Fruit fly (Drosophila melanogaster) whole organism, embryonic: ENCODE results near the gene Polr1F.

Source experiments
- Atf-2 ChIP-seq: fragments of 200-800 bp; sonication (Bioruptor generic); optimal IDR thresholded peaks from 2 replicates; lab custom pipeline; 2016; ENCODE audit warnings: missing biosample characterization, missing genetic modification characterization
- CG10274 ChIP-seq: fragments of 200-800 bp; sonication (Bioruptor generic); optimal IDR thresholded peaks from 3 replicates; lab custom pipeline; 2017; ENCODE audit warnings: missing biosample characterization, mild to moderate bottlenecking, missing genetic modification characterization
- CG10462 ChIP-seq: fragments of 200-800 bp; sonication (Bioruptor generic); optimal IDR thresholded peaks from 2 replicates; lab custom pipeline; 2016; ENCODE audit warnings: missing biosample characterization, missing genetic modification characterization
- CG11723 ChIP-seq: fragments of 200-800 bp; sonication (Bioruptor generic); optimal IDR thresholded peaks from 2 replicates; lab custom pipeline; 2017; ENCODE audit warnings: missing biosample characterization, mild to moderate bottlenecking, missing genetic modification characterization
- CG15601 ChIP-seq: fragments of 200-800 bp; sonication (Bioruptor generic); optimal IDR thresholded peaks from 3 replicates; lab custom pipeline; 2019; ENCODE audit warnings: missing biosample characterization, mild to moderate bottlenecking, missing genetic modification characterization, moderate library complexity
- CG1602 ChIP-seq: fragments of 200-800 bp; sonication (Bioruptor generic); optimal IDR thresholded peaks from 3 replicates; lab custom pipeline; 2016; ENCODE audit warnings: missing biosample characterization, missing genetic modification characterization
- CG16863 ChIP-seq: fragments of 200-800 bp; sonication (Bioruptor generic); optimal IDR thresholded peaks from 3 replicates; lab custom pipeline; 2016; ENCODE audit warnings: missing biosample characterization, missing genetic modification characterization
- CG17568 ChIP-seq: fragments of 200-800 bp; sonication (Bioruptor generic); optimal IDR thresholded peaks from 2 replicates; lab custom pipeline; 2018; ENCODE audit warnings: missing biosample characterization, mild to moderate bottlenecking, missing genetic modification characterization, moderate library complexity
- CG2129 ChIP-seq: fragments of 200-800 bp; sonication (Bioruptor generic); IDR thresholded peaks from 2 replicates; pipeline ENCODE4 v1.3.6; 2022; ENCODE audit warnings: missing biosample characterization, missing genetic modification characterization; ENCODE audit not compliant: partially characterized antibody
- CG31365 ChIP-seq: fragments of 200-800 bp; sonication (Bioruptor generic); optimal IDR thresholded peaks from 2 replicates; lab custom pipeline; 2018; ENCODE audit warnings: missing biosample characterization, mild to moderate bottlenecking, missing genetic modification characterization
- CG31441 ChIP-seq: fragments of 200-800 bp; sonication (Bioruptor generic); IDR thresholded peaks from 2 replicates; pipeline ENCODE4 v1.3.6; 2022; ENCODE audit warnings: missing biosample characterization, missing genetic modification characterization
- CG33213 ChIP-seq: fragments of 200-800 bp; sonication (Bioruptor generic); optimal IDR thresholded peaks from 3 replicates; lab custom pipeline; 2016; ENCODE audit warnings: missing biosample characterization, missing genetic modification characterization
- CG3726 ChIP-seq: fragments of 200-800 bp; sonication (Bioruptor generic); IDR thresholded peaks from 3 replicates; pipeline ENCODE4, ENCODE4 v1.3.6; 2022; ENCODE audit warnings: missing biosample characterization, missing genetic modification characterization
- CG3847 ChIP-seq: fragments of 200-800 bp; sonication (Bioruptor generic); IDR thresholded peaks from 2 replicates; pipeline ENCODE4 v1.3.6; 2022; ENCODE audit warnings: missing biosample characterization, missing genetic modification characterization
- CG5953 ChIP-seq: fragments of 200-800 bp; sonication (Bioruptor generic); IDR thresholded peaks from 2 replicates; pipeline ENCODE4 v1.3.6; 2022; ENCODE audit warnings: missing biosample characterization, missing genetic modification characterization
- Fer2 ChIP-seq: fragments of 200-800 bp; sonication (Bioruptor generic); optimal IDR thresholded peaks from 2 replicates; lab custom pipeline; 2018; ENCODE audit warnings: missing biosample characterization, mild to moderate bottlenecking, missing genetic modification characterization, moderate library complexity
- Gsc ChIP-seq: fragments of 200-800 bp; sonication (Bioruptor generic); IDR thresholded peaks from 2 replicates; pipeline ENCODE4 v1.3.6; 2022; ENCODE audit warnings: missing biosample characterization, missing genetic modification characterization
- HmgD ChIP-seq: fragments of 200-800 bp; sonication (Bioruptor generic); optimal IDR thresholded peaks from 3 replicates; lab custom pipeline; 2016; ENCODE audit warnings: missing biosample characterization, missing genetic modification characterization
- Jarid2 ChIP-seq: fragments of 200-800 bp; sonication (Bioruptor generic); optimal IDR thresholded peaks from 3 replicates; lab custom pipeline; 2017; ENCODE audit warnings: mild to moderate bottlenecking, missing biosample characterization, missing genetic modification reagents, missing genetic modification characterization
- Lhr ChIP-seq: fragments of 200-800 bp; sonication (Bioruptor generic); optimal IDR thresholded peaks from 3 replicates; lab custom pipeline; 2017; ENCODE audit warnings: mild to moderate bottlenecking, missing biosample characterization, missing genetic modification reagents, missing genetic modification characterization
- MBD-R2 ChIP-seq: fragments of 200-800 bp; sonication (Bioruptor generic); IDR thresholded peaks from 2 replicates; pipeline ENCODE4 v1.3.6; 2022; ENCODE audit warnings: missing biosample characterization, missing genetic modification characterization
- Mad ChIP-seq: fragments of 200-800 bp; sonication (Bioruptor generic); optimal IDR thresholded peaks from 2 replicates; lab custom pipeline; 2016; ENCODE audit warnings: missing biosample characterization, missing genetic modification characterization
- Myb ChIP-seq: fragments of 200-800 bp; sonication (Bioruptor generic); optimal IDR thresholded peaks from 2 replicates; lab custom pipeline; 2016; ENCODE audit warnings: missing biosample characterization, missing genetic modification characterization
- NFAT ChIP-seq: fragments of 200-800 bp; sonication (Bioruptor generic); IDR thresholded peaks from 2 replicates; pipeline ENCODE4 v1.3.6; 2022; ENCODE audit warnings: missing biosample characterization, missing genetic modification characterization
- Poxn ChIP-seq: fragments of 200-800 bp; sonication (Bioruptor generic); IDR thresholded peaks from 2 replicates; pipeline ENCODE4 v1.3.6; 2022; ENCODE audit warnings: missing biosample characterization, missing genetic modification characterization
- Ravus ChIP-seq: fragments of 200-800 bp; sonication (Bioruptor generic); IDR thresholded peaks from 2 replicates; pipeline ENCODE4 v1.3.6; 2022; ENCODE audit warnings: missing biosample characterization, missing genetic modification characterization
- Spps ChIP-seq: fragments of 200-800 bp; sonication (Bioruptor generic); optimal IDR thresholded peaks from 2 replicates; lab custom pipeline; 2018; ENCODE audit warnings: missing biosample characterization, mild to moderate bottlenecking, missing genetic modification characterization
- Sry-δ ChIP-seq: fragments of 200-800 bp; sonication (Bioruptor generic); optimal IDR thresholded peaks from 2 replicates; lab custom pipeline; 2016; ENCODE audit warnings: missing biosample characterization, missing genetic modification characterization
- abd-A ChIP-seq: fragments of 200-800 bp; sonication (Bioruptor generic); optimal IDR thresholded peaks from 3 replicates; lab custom pipeline; 2019; ENCODE audit warnings: missing biosample characterization, mild to moderate bottlenecking, missing genetic modification characterization, moderate library complexity
- bab2 ChIP-seq: fragments of 200-800 bp; sonication (Bioruptor generic); optimal IDR thresholded peaks from 2 replicates; lab custom pipeline; 2016; ENCODE audit warnings: missing biosample characterization, missing genetic modification characterization
- cad ChIP-seq: fragments of >200 bp; optimal IDR thresholded peaks from 2 replicates; lab custom pipeline; 2017; ENCODE audit warnings: missing biosample characterization, missing genetic modification characterization
- corto ChIP-seq: fragments of 200-800 bp; sonication (Bioruptor generic); optimal IDR thresholded peaks from 2 replicates; lab custom pipeline; 2016; ENCODE audit warnings: missing biosample characterization, mild to moderate bottlenecking, missing genetic modification characterization, moderate library complexity
- crol ChIP-seq: fragments of 200-800 bp; sonication (Bioruptor generic); IDR thresholded peaks from 2 replicates; pipeline ENCODE4 v1.3.6; 2022; ENCODE audit warnings: missing biosample characterization, missing genetic modification characterization
- dan ChIP-seq: fragments of 200-800 bp; sonication (Bioruptor generic); IDR thresholded peaks from 2 replicates; pipeline ENCODE4 v1.3.6; 2022; ENCODE audit warnings: missing biosample characterization, missing genetic modification characterization
- fd102C ChIP-seq: fragments of 200-800 bp; sonication (Bioruptor generic); optimal IDR thresholded peaks from 2 replicates; lab custom pipeline; 2018; ENCODE audit warnings: missing biosample characterization, mild to moderate bottlenecking, missing genetic modification characterization, moderate library complexity
- her ChIP-seq: fragments of 200-800 bp; sonication (Bioruptor generic); optimal IDR thresholded peaks from 2 replicates; lab custom pipeline; 2016; ENCODE audit warnings: missing biosample characterization, missing genetic modification characterization
- insv ChIP-seq, 2 experiments: fragments of 200-800 bp; sonication (Bioruptor generic); optimal IDR thresholded peaks; 3 replicates each; lab custom pipeline; 2016 to 2018; ENCODE audit warnings: missing biosample characterization in 2 of 2, missing genetic modification characterization in 2 of 2
- kni ChIP-seq: fragments of 200-800 bp; sonication (Bioruptor generic); optimal IDR thresholded peaks from 3 replicates; lab custom pipeline; 2017; ENCODE audit warnings: mild to moderate bottlenecking, missing biosample characterization, missing genetic modification reagents, missing genetic modification characterization
- lilli ChIP-seq: fragments of 200-800 bp; sonication (Bioruptor generic); optimal IDR thresholded peaks from 3 replicates; lab custom pipeline; 2016; ENCODE audit warnings: missing biosample characterization, missing genetic modification characterization
- org-1 ChIP-seq: fragments of 200-800 bp; sonication (Bioruptor generic); optimal IDR thresholded peaks from 2 replicates; lab custom pipeline; 2017; ENCODE audit warnings: missing biosample characterization, missing genetic modification characterization
- p53 ChIP-seq: fragments of 200-800 bp; sonication (Bioruptor generic); optimal IDR thresholded peaks from 2 replicates; lab custom pipeline; 2016; ENCODE audit warnings: missing biosample characterization, missing genetic modification characterization
- pb ChIP-seq: fragments of 200-800 bp; sonication (Bioruptor generic); optimal IDR thresholded peaks from 3 replicates; lab custom pipeline; 2016; ENCODE audit warnings: missing biosample characterization, missing genetic modification characterization
- peb ChIP-seq: fragments of 200-800 bp; sonication (Bioruptor generic); IDR thresholded peaks from 2 replicates; pipeline ENCODE4 v1.3.6; 2022; ENCODE audit warnings: missing biosample characterization, missing genetic modification characterization
- prd ChIP-seq, 3 experiments: fragments of >200 bp in 2 of 3; fragments of 200-800 bp in 1 of 3; sonication (Bioruptor generic) in 1 of 3; optimal IDR thresholded peaks in 2 of 3; IDR thresholded peaks in 1 of 3; 2 replicates in 2 of 3; 3 replicates in 1 of 3; pipeline versions ENCODE4 v1.3.6 to Lab custom; 2017 to 2022; ENCODE audit warnings: missing biosample characterization in 1 of 3, missing genetic modification characterization in 1 of 3
- ro ChIP-seq: fragments of 200-800 bp; sonication (Bioruptor generic); IDR thresholded peaks from 2 replicates; pipeline ENCODE4 v1.3.6; 2022; ENCODE audit warnings: missing biosample characterization, missing genetic modification characterization
- slp2 ChIP-seq: fragments of 200-800 bp; sonication (Bioruptor generic); optimal IDR thresholded peaks from 2 replicates; lab custom pipeline; 2016; ENCODE audit warnings: missing biosample characterization, missing genetic modification characterization
- sob ChIP-seq: fragments of 200-800 bp; sonication (Bioruptor generic); IDR thresholded peaks from 2 replicates; pipeline ENCODE4 v1.3.6; 2022; ENCODE audit warnings: missing biosample characterization, missing genetic modification characterization
- tap ChIP-seq: fragments of 200-800 bp; optimal IDR thresholded peaks from 3 replicates; lab custom pipeline; 2019; ENCODE audit warnings: missing biosample characterization, mild to moderate bottlenecking, missing genetic modification characterization, moderate library complexity
- vfl ChIP-seq: fragments of 200-800 bp; sonication (Bioruptor generic); optimal IDR thresholded peaks from 2 replicates; lab custom pipeline; 2016; ENCODE audit warnings: missing biosample characterization, missing genetic modification characterization
- z ChIP-seq: fragments of 200-800 bp; sonication (Bioruptor generic); IDR thresholded peaks from 3 replicates; pipeline ENCODE4 v1.3.6; 2022; ENCODE audit warnings: missing biosample characterization, missing genetic modification characterization
- zfh1 ChIP-seq: fragments of 200-800 bp; sonication (Bioruptor generic); IDR thresholded peaks from 3 replicates; pipeline ENCODE4 v1.3.6; 2022; ENCODE audit warnings: missing biosample characterization, missing genetic modification characterization

Polr1F gene

DNA sequence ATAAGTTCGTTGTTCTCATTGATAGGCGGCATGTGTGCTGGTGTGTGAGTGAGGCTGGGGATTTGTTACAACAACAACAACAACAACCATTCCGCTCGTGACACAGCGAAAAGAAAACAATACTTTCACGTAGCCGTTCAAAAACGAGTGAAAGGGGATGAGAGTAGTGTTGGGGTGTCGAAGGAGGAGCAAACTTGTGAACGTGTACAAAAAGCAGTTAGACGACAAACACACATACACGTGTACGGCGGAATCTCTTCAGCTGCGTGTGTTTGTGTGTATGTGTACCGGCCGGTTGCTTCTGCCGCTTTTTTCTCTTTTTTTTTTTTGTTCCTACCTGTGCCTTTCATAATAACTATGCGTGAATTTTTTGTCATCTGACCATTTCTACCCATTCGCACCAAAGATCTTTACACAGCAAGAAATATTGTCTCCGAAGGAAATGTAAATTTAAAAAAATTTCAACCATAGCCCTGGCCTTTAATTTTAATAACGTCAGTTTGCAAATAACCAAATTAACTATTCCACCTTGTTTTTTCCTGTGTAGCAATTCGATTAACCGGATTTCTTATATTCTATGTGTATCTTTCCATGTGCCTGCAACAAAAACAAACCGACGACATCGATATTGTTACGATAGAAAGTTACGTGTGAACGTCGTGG lies 14.6 kb upstream of the Polr1F start (continued):
- TF ChIP-seq ro (GFP tag; lab: Robert Waterston, UW) (no peak), CG31365 (peak; percentile 54), CG10462 (GFP tag; lab: Kevin White, UChicago) (peak; percentile 46), Mad (peak; percentile 63), sob (GFP tag; lab: Robert Waterston, UW) (peak; percentile 74; the same call in 1 of the 2 replicates), CG15601 (peak; percentile 59), slp2 (GFP tag; lab: Kevin White, UChicago) (peak; percentile 80), Spps (tag; lab: Kevin White, UChicago) (peak; percentile 45), zfh1 (peak; percentile 85), bab2 (GFP tag; lab: Kevin White, UChicago) (peak; percentile 45), insv (GFP tag; optimal IDR thresholded peaks at IDR 0.05; lab: Kevin White, UChicago) (no peak), her (GFP tag; lab: Kevin White, UChicago) (peak; percentile 48), kni (GFP tag; lab: Kevin White, UChicago) (peak; percentile 31), Sry-δ (GFP tag; lab: Kevin White, UChicago) (peak; percentile 9), CG10274 (GFP tag; lab: Kevin White, UChicago) (no peak), CG2129 (GFP tag; lab: Robert Waterston, UW) (no peak), dan (GFP tag; lab: Robert Waterston, UW) (no peak), CG16863 (GFP tag; lab: Kevin White, UChicago) (peak; percentile 46), CG17568 (peak; percentile 77), pb (GFP tag; lab: Kevin White, UChicago) (no peak), HmgD (GFP tag; lab: Kevin White, UChicago) (no peak), p53 (no peak), NFAT (GFP tag; lab: Robert Waterston, UW) (no peak), Myb (peak; percentile 48), Atf-2 (GFP tag; lab: Kevin White, UChicago) (peak; percentile 64), Lhr (GFP tag; lab: Kevin White, UChicago) (no peak), Gsc (GFP tag; lab: Robert Waterston, UW) (no peak), CG31441 (GFP tag; lab: Robert Waterston, UW) (no peak; the same call in 1 of the 2 replicates), tap (no peak), CG33213 (GFP tag; lab: Kevin White, UChicago) (peak; percentile 42), CG3847 (GFP tag; lab: Robert Waterston, UW) (no peak), Jarid2 (GFP tag; lab: Kevin White, UChicago) (no peak), z (GFP tag; lab: Robert Waterston, UW) (no peak), corto (peak; percentile 38), Ravus (GFP tag; lab: Robert Waterston, UW) (peak; percentile 5), crol (GFP tag; lab: Robert Waterston, UW) (no peak), Fer2 (tag; lab: Kevin White, UChicago) (peak; percentile 10), lilli (GFP tag; lab: Kevin White, UChicago) (peak; percentile 71), fd102C (GFP tag; lab: Kevin White, UChicago) (no peak), CG11723 (GFP tag; lab: Kevin White, UChicago) (no peak), CG5953 (GFP tag; lab: Robert Waterston, UW) (peak; percentile 76), vfl (peak; percentile 45), Poxn (GFP tag; lab: Robert Waterston, UW) (no peak), abd-A (no peak), CG3726 (GFP tag; lab: Robert Waterston, UW) (no peak), org-1 (GFP tag; lab: Kevin White, UChicago) (peak; percentile 48), CG1602 (GFP tag; lab: Kevin White, UChicago) (peak; percentile 60), peb (GFP tag; lab: Robert Waterston, UW) (peak; percentile 45; the same call in 1 of the 2 replicates), prd (optimal IDR thresholded peaks at IDR 0.05; lab: Kevin White, UChicago) (no peak), prd (GFP tag; IDR thresholded peaks at IDR 0.05; lab: Robert Waterston, UW) (no peak; the same call in 1 of the 3 replicates), cad (GFP tag; lab: Kevin White, UChicago) (no peak), MBD-R2 (GFP tag; lab: Robert Waterston, UW) (0 out of 2 replicates have a peak, but pooled peaks have one; percentile 6)
